Worm (Caenorhabditis elegans): Measurements from ENCODE around the gene top-2.
A peak's percentile ranks its signal among the peaks of the same experiment; 100 is the strongest.

top-2 gene

DNA sequence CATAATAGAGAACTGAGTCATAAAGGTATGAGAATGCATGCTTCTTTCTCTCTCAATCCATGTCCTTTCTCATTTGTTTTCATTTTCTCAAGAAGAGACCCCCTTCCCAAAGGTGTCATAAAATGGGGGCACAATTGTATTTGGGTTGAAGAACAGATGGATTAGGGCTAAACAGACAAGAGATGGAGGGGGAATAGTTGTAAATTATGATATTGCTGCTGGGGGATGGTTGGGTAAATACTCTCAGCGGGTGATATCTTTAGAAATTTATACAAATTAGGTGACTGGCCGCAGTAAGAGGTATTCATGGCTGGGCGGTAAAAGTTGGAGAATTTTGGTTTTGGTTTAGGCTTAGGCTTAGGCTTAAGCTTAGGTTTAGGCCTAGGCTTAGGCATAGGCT lies 30.1 kb downstream of the top-2 start:
- no peak for TF ChIP-seq sdz-38 (tag; optimal IDR thresholded peaks at IDR 0.05)
- no peak for TF ChIP-seq zim-3 (tag; optimal IDR thresholded peaks at IDR 0.05)
- no peak for TF ChIP-seq let-526 (GFP tag; IDR thresholded peaks at IDR 0.05)
- no peak for TF ChIP-seq chd-7 (tag; optimal IDR thresholded peaks at IDR 0.05)
- no peak for TF ChIP-seq cebp-1 (GFP tag; IDR thresholded peaks at IDR 0.05)
- TF ChIP-seq cebp-1 (tag; optimal IDR thresholded peaks at IDR 0.05), result no peak
- TF ChIP-seq athp-1 (tag; optimal IDR thresholded peaks at IDR 0.05), result no peak
- no peak for TF ChIP-seq attf-6 (GFP tag; IDR thresholded peaks at IDR 0.05)
- no peak for TF ChIP-seq B0261.1 (tag; optimal IDR thresholded peaks at IDR 0.05)
- no peak for TF ChIP-seq F23B12.7 (tag; optimal IDR thresholded peaks at IDR 0.05; ENCODE audit: insufficient read depth)
- TF ChIP-seq pha-4 (tag; optimal IDR thresholded peaks at IDR 0.05), result no peak
- TF ChIP-seq F52B5.7 (tag; optimal IDR thresholded peaks at IDR 0.05), result no peak
- no peak for TF ChIP-seq C06A6.2 (GFP tag; conservative IDR thresholded peaks at IDR 0.05)
- no peak for TF ChIP-seq akir-1 (GFP tag; optimal IDR thresholded peaks at IDR 0.05)
- no peak for TF ChIP-seq Y53G8AR.9 (GFP tag; conservative IDR thresholded peaks at IDR 0.05)
- no peak for TF ChIP-seq xnd-1 (tag; optimal IDR thresholded peaks at IDR 0.05)
- TF ChIP-seq ztf-25 (GFP tag; IDR thresholded peaks at IDR 0.05), result no peak
- TF ChIP-seq hrde-1 (tag; optimal IDR thresholded peaks at IDR 0.05; ENCODE audit: borderline replicate concordance), result no peak
- no peak for TF ChIP-seq B0336.3 (GFP tag; IDR thresholded peaks at IDR 0.05)
- no peak for TF ChIP-seq snpc-3.4 (tag; optimal IDR thresholded peaks at IDR 0.05)

DNA sequence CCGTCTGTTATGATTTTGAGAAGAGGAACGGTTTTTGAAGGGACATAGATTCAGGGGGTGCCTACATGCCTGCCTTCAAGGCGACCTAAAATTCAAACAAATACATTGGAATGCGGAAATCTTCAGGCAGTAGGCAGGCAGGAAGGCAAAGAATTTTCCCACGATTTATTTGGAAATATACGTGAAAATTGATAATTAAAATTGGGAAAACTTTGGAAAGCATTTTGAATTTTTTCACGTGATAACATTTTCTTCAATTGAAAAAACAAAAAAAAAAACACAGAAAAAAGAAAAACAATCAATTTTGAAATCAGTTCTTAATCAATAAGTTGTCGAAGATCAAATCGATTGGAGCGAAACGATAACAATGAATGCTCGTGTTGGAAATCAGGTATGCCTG lies 31.3 kb downstream of the top-2 start, which contains the start of gene ZK930.4:
Gene ZK930.4, plus strand, starts transcription at position 301 of the 400 bp plus-strand sequence.
- TF ChIP-seq lsy-27 (tag; optimal IDR thresholded peaks at IDR 0.05; ENCODE audit: borderline replicate concordance, insufficient read depth) (no peak), Y95B8A.8 (GFP tag; IDR thresholded peaks at IDR 0.05) (no peak), dpff-1 (tag; optimal IDR thresholded peaks at IDR 0.05) (no peak), fkh-3 (tag; optimal IDR thresholded peaks at IDR 0.05) (no peak), Y53F4B.3 (GFP tag; IDR thresholded peaks at IDR 0.05) (no peak), mcd-1 (GFP tag; IDR thresholded peaks at IDR 0.05) (no peak)

DNA sequence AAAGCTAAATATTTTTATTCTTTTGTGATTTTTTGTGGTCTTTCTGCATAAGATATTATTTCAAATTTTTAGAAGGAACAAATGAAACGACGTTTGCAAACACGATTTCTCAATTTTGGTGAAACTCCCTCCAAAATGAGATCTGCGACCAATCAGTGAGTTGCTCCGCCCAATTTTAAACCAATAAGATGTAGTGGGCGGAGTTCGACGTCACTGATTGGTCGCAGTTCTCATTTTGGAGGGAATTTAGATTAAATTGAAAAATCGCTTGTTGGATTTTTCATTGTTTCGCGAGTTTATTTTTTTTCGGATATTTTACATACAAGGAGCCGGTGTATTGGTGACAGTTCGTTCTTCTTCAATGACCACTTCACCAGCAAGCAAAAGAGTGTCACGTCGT lies 35.6 kb downstream of the top-2 start:
- TF ChIP-seq nfyb-1 (GFP tag; IDR thresholded peaks at IDR 0.05) (peak; percentile 61), ztf-18 (tag; optimal IDR thresholded peaks at IDR 0.05) (no peak), F55B11.4 (tag; optimal IDR thresholded peaks at IDR 0.05; ENCODE audit: borderline replicate concordance, insufficient read depth) (no peak), mcd-1 (GFP tag; IDR thresholded peaks at IDR 0.05) (no peak), T26A5.8 (tag; optimal IDR thresholded peaks at IDR 0.05) (no peak), ceh-58 (GFP tag; IDR thresholded peaks at IDR 0.05) (no peak), him-1 (tag; optimal IDR thresholded peaks at IDR 0.05) (no peak), mxl-1 (tag; optimal IDR thresholded peaks at IDR 0.05) (no peak)

DNA sequence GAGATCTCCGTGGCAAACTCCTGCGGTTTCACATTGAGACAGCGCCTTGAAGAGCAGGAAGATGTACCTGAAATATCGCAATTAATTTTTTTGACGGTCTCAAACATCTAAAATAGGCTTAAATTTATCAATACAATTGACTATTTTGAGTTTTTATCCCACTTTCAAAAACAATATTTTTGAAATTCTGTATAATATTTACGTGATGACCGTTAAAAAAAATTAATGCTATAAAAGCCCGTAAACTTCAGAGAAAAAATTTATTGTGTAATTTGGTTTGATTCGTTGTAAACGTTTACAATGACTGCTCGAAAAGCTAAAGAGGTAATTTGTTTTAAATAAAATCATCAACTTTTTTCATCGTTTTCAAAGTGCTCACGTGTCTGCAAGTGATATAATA lies 39.4 kb downstream of the top-2 start, which contains the start of gene ZK930.7:
Gene ZK930.7, plus strand, starts transcription at position 301 of the 400 bp plus-strand sequence.
- TF ChIP-seq egl-44 (GFP tag; IDR thresholded peaks at IDR 0.05) (no peak), B0336.3 (GFP tag; IDR thresholded peaks at IDR 0.05) (no peak), B0261.1 (tag; optimal IDR thresholded peaks at IDR 0.05) (no peak), F39B2.1 (GFP tag; IDR thresholded peaks at IDR 0.05) (no peak), ztf-18 (tag; optimal IDR thresholded peaks at IDR 0.05) (no peak), F33H1.4 (GFP tag; IDR thresholded peaks at IDR 0.05) (no peak), zfh-2 (GFP tag; conservative IDR thresholded peaks at IDR 0.05) (no peak), somi-1 (GFP tag; optimal IDR thresholded peaks at IDR 0.05) (no peak), F49E8.2 (tag; optimal IDR thresholded peaks at IDR 0.05; ENCODE audit: insufficient read depth) (no peak), nhr-179 (tag; optimal IDR thresholded peaks at IDR 0.05) (no peak), mel-28 (tag; optimal IDR thresholded peaks at IDR 0.05; ENCODE audit: borderline replicate concordance) (no peak), rpc-1 (optimal IDR thresholded peaks at IDR 0.05) (no peak), rpc-1 (tag; optimal IDR thresholded peaks at IDR 0.05) (no peak), F52B5.7 (tag; optimal IDR thresholded peaks at IDR 0.05) (no peak), lag-1 (GFP tag; IDR thresholded peaks at IDR 0.05) (no peak), lsl-1 (GFP tag; optimal IDR thresholded peaks at IDR 0.05) (no peak), C06A6.2 (GFP tag; conservative IDR thresholded peaks at IDR 0.05) (no peak), nhr-90 (tag; optimal IDR thresholded peaks at IDR 0.05) (no peak), Y53F4B.3 (GFP tag; IDR thresholded peaks at IDR 0.05) (no peak)

All from whole organism, young adult.